Worm (Caenorhabditis elegans): ENCODE data around the gene T21H3.5.

ce11 chrV:1149734-1150669, 14.1 kb downstream of the T21H3.5 start:
- TF ChIP-seq ces-1 (GFP tag; optimal IDR thresholded peaks at IDR 0.05) (peak; percentile 81), hlh-11 (tag; optimal IDR thresholded peaks at IDR 0.05) (peak; percentile 10), lin-1 (GFP tag; IDR thresholded peaks at IDR 0.05) (no peak)
